Fruit fly (Drosophila melanogaster) whole organism, pupa: Measurements from ENCODE around the gene Not10.

Experiments used
- CG10348 ChIP-seq: fragments of 200-800 bp; sonication (Bioruptor generic); IDR thresholded peaks from 2 replicates; pipeline ENCODE4 v1.3.6; 2022; ENCODE audit warnings: missing biosample characterization, missing genetic modification characterization
- CG12605 ChIP-seq: fragments of 200-800 bp; sonication (Bioruptor generic); IDR thresholded peaks from 2 replicates; pipeline ENCODE4 v1.3.6; 2022; ENCODE audit warnings: missing biosample characterization, missing genetic modification characterization
- CG13204 ChIP-seq: fragments of 200-800 bp; sonication (Bioruptor generic); optimal IDR thresholded peaks from 2 replicates; lab custom pipeline; 2018; ENCODE audit warnings: missing biosample characterization, mild to moderate bottlenecking, missing genetic modification characterization, moderate library complexity
- CG14655 ChIP-seq: fragments of 200-800 bp; sonication (Bioruptor generic); optimal IDR thresholded peaks from 3 replicates; lab custom pipeline; 2017; ENCODE audit warnings: mild to moderate bottlenecking, missing biosample characterization, missing genetic modification reagents, missing genetic modification characterization
- CG15710 ChIP-seq: fragments of 200-800 bp; sonication (Bioruptor generic); optimal IDR thresholded peaks from 2 replicates; lab custom pipeline; 2018; ENCODE audit warnings: missing biosample characterization, mild to moderate bottlenecking, missing genetic modification characterization, moderate library complexity
- CG17806 ChIP-seq: fragments of 200-800 bp; sonication (Bioruptor generic); optimal IDR thresholded peaks from 2 replicates; lab custom pipeline; 2018; ENCODE audit warnings: missing biosample characterization, mild to moderate bottlenecking, missing genetic modification characterization, moderate library complexity
- CG32121 ChIP-seq: fragments of 200-800 bp; sonication (Bioruptor generic); IDR thresholded peaks from 2 replicates; pipeline ENCODE4 v1.3.6; 2022; ENCODE audit warnings: missing biosample characterization, missing genetic modification characterization
- CG34367 ChIP-seq: fragments of 200-800 bp; sonication (Bioruptor generic); optimal IDR thresholded peaks from 2 replicates; lab custom pipeline; 2018; ENCODE audit warnings: missing biosample characterization, mild to moderate bottlenecking, missing genetic modification characterization
- CG4496 ChIP-seq: fragments of 200-800 bp; sonication (Bioruptor generic); IDR thresholded peaks from 3 replicates; pipeline ENCODE4 v1.3.6; 2022; ENCODE audit warnings: missing biosample characterization, missing genetic modification characterization
- CG8159 ChIP-seq: fragments of 200-800 bp; sonication (Bioruptor generic); optimal IDR thresholded peaks from 3 replicates; lab custom pipeline; 2018; ENCODE audit warnings: missing biosample characterization, mild to moderate bottlenecking, missing genetic modification characterization, moderate library complexity
- CG8301 ChIP-seq: fragments of 200-800 bp; sonication (Bioruptor generic); optimal IDR thresholded peaks from 2 replicates; lab custom pipeline; 2018; ENCODE audit warnings: missing biosample characterization, mild to moderate bottlenecking, missing genetic modification characterization
- CG9948 ChIP-seq: fragments of 200-800 bp; sonication (Bioruptor generic); optimal IDR thresholded peaks from 2 replicates; lab custom pipeline; 2018; ENCODE audit warnings: missing biosample characterization, mild to moderate bottlenecking, missing genetic modification characterization, moderate library complexity
- D1 ChIP-seq: fragments of 200-800 bp; sonication (Bioruptor generic); optimal IDR thresholded peaks from 2 replicates; lab custom pipeline; 2018; ENCODE audit warnings: missing biosample characterization, mild to moderate bottlenecking, missing genetic modification characterization, moderate library complexity
- EcR ChIP-seq: fragments of 200-800 bp; sonication (Bioruptor generic); optimal IDR thresholded peaks from 3 replicates; lab custom pipeline; 2019; ENCODE audit warnings: missing biosample characterization, missing genetic modification characterization, mild to moderate bottlenecking, moderate library complexity, missing genetic modification reagents
- Ets98B ChIP-seq: fragments of 200-800 bp; sonication (Bioruptor generic); IDR thresholded peaks from 2 replicates; pipeline ENCODE4 v1.3.6; 2022; ENCODE audit warnings: missing biosample characterization, missing genetic modification characterization
- Pif1A ChIP-seq: fragments of 200-800 bp; sonication (Bioruptor generic); optimal IDR thresholded peaks from 3 replicates; lab custom pipeline; 2016; ENCODE audit warnings: missing biosample characterization, missing genetic modification characterization
- Pif1B ChIP-seq: fragments of 200-800 bp; sonication (Bioruptor generic); optimal IDR thresholded peaks from 3 replicates; lab custom pipeline; 2016; ENCODE audit warnings: missing biosample characterization, missing genetic modification characterization
- Snoo ChIP-seq: fragments of 200-800 bp; sonication (Bioruptor generic); optimal IDR thresholded peaks from 3 replicates; lab custom pipeline; 2017; ENCODE audit warnings: missing biosample characterization, mild to moderate bottlenecking, missing genetic modification characterization, inconsistent platforms
- fd96Ca ChIP-seq: fragments of 200-800 bp; sonication (Bioruptor generic); IDR thresholded peaks from 3 replicates; pipeline ENCODE4 v1.3.6; 2022; ENCODE audit warnings: missing biosample characterization, missing genetic modification characterization
- gl ChIP-seq: fragments of 200-800 bp; sonication (Bioruptor generic); optimal IDR thresholded peaks from 2 replicates; lab custom pipeline; 2018; ENCODE audit warnings: missing biosample characterization, mild to moderate bottlenecking, missing genetic modification characterization
- rn ChIP-seq: fragments of 200-800 bp; sonication (Bioruptor generic); IDR thresholded peaks from 2 replicates; pipeline ENCODE4 v1.3.6; 2022; ENCODE audit warnings: missing biosample characterization, missing genetic modification characterization

The Not10 gene

dm6 chr3R:12626674-12627382 lies 3.6 kb upstream of the Not10 start:
- TF ChIP-seq CG8159 (tag; lab: Kevin White, UChicago) (no peak), CG17806 (no peak), Pif1B (GFP tag; lab: Kevin White, UChicago) (no peak), CG8301 (tag; lab: Kevin White, UChicago) (no peak), EcR (GFP tag; lab: Kevin White, UChicago) (no peak), CG10348 (no peak), CG14655 (GFP tag; lab: Kevin White, UChicago) (no peak), CG15710 (tag; lab: Kevin White, UChicago) (no peak), CG12605 (GFP tag; lab: Robert Waterston, UW) (no peak), Ets98B (GFP tag; lab: Robert Waterston, UW) (no peak), CG34367 (tag; lab: Kevin White, UChicago) (no peak), CG13204 (no peak), CG32121 (no peak), Pif1A (GFP tag; lab: Kevin White, UChicago) (no peak), Snoo (no peak), gl (tag; lab: Kevin White, UChicago) (no peak), D1 (no peak), rn (GFP tag; lab: Robert Waterston, UW) (no peak)
- TF ChIP-seq, all 21 proteins: peak for 0

- TF ChIP-seq CG13204 (no peak), CG32121 (no peak), D1 (no peak), CG14655 (GFP tag; lab: Kevin White, UChicago) (no peak)
- TF ChIP-seq, all 21 proteins: peak for 0
Observed at dm6 chr3R:12627691-12628148, 2.7 kb upstream of the Not10 start, which contains the start of the genes Vha55 and Snx3. Vha55 (minus strand) TSS chr3R:12627829. Snx3 (plus strand) TSS chr3R:12628031.

dm6 chr3R:12628395-12628928 lies 2.0 kb upstream of the Not10 start:
- TF ChIP-seq CG9948 (tag; lab: Kevin White, UChicago) (no peak), fd96Ca (GFP tag; lab: Robert Waterston, UW) (no peak), CG17806 (no peak), rn (GFP tag; lab: Robert Waterston, UW) (no peak), CG8301 (tag; lab: Kevin White, UChicago) (no peak), CG32121 (no peak), Pif1A (GFP tag; lab: Kevin White, UChicago) (no peak), Snoo (no peak), gl (tag; lab: Kevin White, UChicago) (no peak), CG12605 (GFP tag; lab: Robert Waterston, UW) (no peak), CG10348 (no peak), CG34367 (tag; lab: Kevin White, UChicago) (no peak)
- TF ChIP-seq, all 21 proteins: peak for 0

- TF ChIP-seq CG8301 (tag; lab: Kevin White, UChicago) (no peak), CG32121 (no peak), CG10348 (no peak), CG13204 (no peak), Pif1A (GFP tag; lab: Kevin White, UChicago) (no peak), Snoo (no peak), CG34367 (tag; lab: Kevin White, UChicago) (no peak), rn (GFP tag; lab: Robert Waterston, UW) (no peak), CG4496 (no peak)
Observed at dm6 chr3R:12633059-12633458, 2.6 kb downstream of the Not10 start, which contains the start of gene CG18530. CG18530 (plus strand) TSS chr3R:12633359.

- TF ChIP-seq CG4496 (no peak), CG12605 (GFP tag; lab: Robert Waterston, UW) (no peak)
Observed at dm6 chr3R:12634617-12635016, 4.2 kb downstream of the Not10 start, which contains the start of gene CG11598. CG11598 (plus strand) TSS chr3R:12634917.

- no peak for TF ChIP-seq rn (GFP tag; lab: Robert Waterston, UW)
- TF ChIP-seq fd96Ca (GFP tag; lab: Robert Waterston, UW): no peak
- no peak for TF ChIP-seq CG34367 (tag; lab: Kevin White, UChicago)
- TF ChIP-seq EcR (GFP tag; lab: Kevin White, UChicago): no peak
- TF ChIP-seq CG10348: no peak
Observed at dm6 chr3R:12636240-12636639, 5.8 kb downstream of the Not10 start, which contains the start of gene CG11600. CG11600 (plus strand) TSS chr3R:12636540.

dm6 chr3R:12637961-12638531 lies 7.6 kb downstream of the Not10 start, which contains the start of gene CG11608:
CG11608 (plus strand) TSS chr3R:12638481.
- TF ChIP-seq EcR (GFP tag; lab: Kevin White, UChicago): no peak
- no peak for TF ChIP-seq CG12605 (GFP tag; lab: Robert Waterston, UW)
- no peak for TF ChIP-seq CG34367 (tag; lab: Kevin White, UChicago)
- no peak for TF ChIP-seq CG32121
- no peak for TF ChIP-seq gl (tag; lab: Kevin White, UChicago)
- no peak for TF ChIP-seq Pif1B (GFP tag; lab: Kevin White, UChicago)
- no peak for TF ChIP-seq CG15710 (tag; lab: Kevin White, UChicago)
- TF ChIP-seq CG8159 (tag; lab: Kevin White, UChicago): no peak
- no peak for TF ChIP-seq D1
- no peak for TF ChIP-seq CG4496
- no peak for TF ChIP-seq Pif1A (GFP tag; lab: Kevin White, UChicago)
- TF ChIP-seq fd96Ca (GFP tag; lab: Robert Waterston, UW): no peak
- TF ChIP-seq CG17806: no peak
- no peak for TF ChIP-seq CG9948 (tag; lab: Kevin White, UChicago)
- no peak for TF ChIP-seq CG8301 (tag; lab: Kevin White, UChicago)
- TF ChIP-seq Snoo: no peak
- TF ChIP-seq rn (GFP tag; lab: Robert Waterston, UW): no peak
